Fruit fly (Drosophila melanogaster) S2 (cell line): ENCODE results near the gene Rev1.

ENCODE experiments used
- CG8478 ChIP-seq: fragments of >200 bp; optimal IDR thresholded peaks from 2 replicates; lab custom pipeline; 2018
- CTCF ChIP-seq, 2 experiments: fragments of >200 bp; optimal IDR thresholded peaks; 2 replicates each; lab custom pipeline; 2018

DNA sequence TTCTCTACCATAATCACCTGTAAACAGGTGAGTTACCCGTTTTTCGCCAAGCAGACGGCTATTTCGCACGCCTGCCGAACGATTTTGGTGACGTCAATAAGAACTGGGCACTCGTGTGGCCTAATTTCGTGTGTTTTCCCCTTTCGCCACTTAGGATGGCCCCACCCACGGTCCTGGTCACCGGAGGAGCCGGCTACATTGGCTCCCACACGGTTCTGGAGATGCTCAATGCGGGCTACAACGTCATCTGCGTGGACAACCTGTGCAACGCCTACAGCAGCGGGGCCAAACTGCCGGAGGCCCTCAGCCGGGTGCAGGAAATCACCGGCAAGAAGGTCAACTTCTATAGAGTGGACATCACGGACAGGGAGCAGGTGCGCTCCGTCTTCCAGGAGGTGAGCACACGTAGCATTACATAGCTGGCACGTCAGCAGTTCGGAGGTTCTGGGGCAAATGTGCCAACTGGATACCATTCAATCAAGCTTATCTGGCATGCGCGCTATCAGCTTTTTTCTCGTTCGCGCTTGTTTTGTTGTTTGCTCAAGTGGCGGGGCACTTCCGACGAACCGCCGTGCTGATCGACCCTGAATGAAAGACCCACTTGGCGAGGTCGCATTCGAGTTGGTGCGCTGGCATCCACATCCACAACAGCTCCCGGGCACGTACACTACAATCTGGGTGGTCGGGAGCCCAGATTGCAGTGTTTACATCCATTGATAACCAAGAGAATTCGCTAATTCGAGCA lies 5.0 kb upstream of the Rev1 start:
- TF ChIP-seq CG8478 (lab: Kevin White, UChicago) (no peak), CTCF (optimal IDR thresholded peaks at IDR 0.05; lab: Kevin White, UChicago) (no peak)
